Worm (Caenorhabditis elegans) whole organism, dauer: ENCODE results near the gene abi-1.

Experiments
- unc-62 ChIP-seq: sonication (generic microtip); optimal IDR thresholded peaks from 2 replicates; lab custom pipeline; 2017; ENCODE audit warnings: missing biosample characterization, missing genetic modification reagents, missing genetic modification characterization

abi-1 gene

ce11 chrIII:5692690-5693089, at the start of gene abi-1, which contains the start of gene arle-14:
abi-1 (minus strand) TSS chrIII:5692740.
arle-14 (plus strand) TSS chrIII:5692906.
- no peak for TF ChIP-seq unc-62 (GFP tag; lab: Kevin White, UChicago)

DNA sequence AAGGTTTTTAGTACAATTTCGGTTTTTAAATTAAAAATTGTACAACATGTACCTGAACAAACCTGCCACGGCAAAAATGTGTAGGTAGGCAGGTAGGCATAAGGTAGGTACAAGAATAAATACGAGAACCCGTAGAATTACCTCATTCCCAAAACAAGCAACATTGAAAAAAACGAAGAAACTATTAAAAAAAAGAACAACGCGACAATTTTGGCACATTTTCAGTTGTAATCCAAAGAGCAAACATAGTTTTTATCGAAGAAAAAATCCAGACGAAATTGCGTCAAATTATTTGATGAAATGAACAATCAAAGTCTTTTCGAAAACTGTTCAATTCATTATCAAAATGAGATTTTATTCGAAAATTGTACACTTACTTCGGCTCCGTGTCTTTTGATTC, 48.1 kb upstream of the abi-1 start, which contains the start of gene B0244.16:
Gene B0244.16, plus strand, starts transcription at position 301 of the 400 bp plus-strand sequence.
- no peak for TF ChIP-seq unc-62 (GFP tag; lab: Kevin White, UChicago)

DNA sequence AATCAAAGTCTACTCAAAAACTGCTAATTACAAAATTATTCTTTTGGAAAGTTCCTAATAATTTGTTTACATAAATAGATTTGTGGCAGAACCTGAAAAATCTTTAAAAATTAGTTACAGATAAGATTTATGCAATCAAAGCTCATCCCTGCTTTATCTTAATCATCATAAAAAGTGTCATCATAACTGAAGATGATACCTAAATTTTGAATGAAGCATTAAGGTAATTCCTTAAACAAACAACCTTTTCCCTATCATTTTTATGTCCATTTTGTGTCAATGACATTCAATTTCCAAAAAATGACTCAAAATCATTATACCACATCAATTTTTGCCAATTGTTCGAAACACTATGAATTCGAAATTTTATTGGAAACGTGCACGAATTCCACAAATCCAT, 45.2 kb upstream of the abi-1 start, which contains the start of gene B0244.6:
Gene B0244.6, plus strand, starts transcription at position 301 of the 400 bp plus-strand sequence.
- TF ChIP-seq unc-62 (GFP tag; lab: Kevin White, UChicago) = no peak

ce11 chrIII:5734905-5735304, 42.4 kb upstream of the abi-1 start, which contains the start of gene B0244.10:
B0244.10 (plus strand) TSS chrIII:5735158.
- TF ChIP-seq unc-62 (GFP tag; lab: Kevin White, UChicago) = no peak

DNA sequence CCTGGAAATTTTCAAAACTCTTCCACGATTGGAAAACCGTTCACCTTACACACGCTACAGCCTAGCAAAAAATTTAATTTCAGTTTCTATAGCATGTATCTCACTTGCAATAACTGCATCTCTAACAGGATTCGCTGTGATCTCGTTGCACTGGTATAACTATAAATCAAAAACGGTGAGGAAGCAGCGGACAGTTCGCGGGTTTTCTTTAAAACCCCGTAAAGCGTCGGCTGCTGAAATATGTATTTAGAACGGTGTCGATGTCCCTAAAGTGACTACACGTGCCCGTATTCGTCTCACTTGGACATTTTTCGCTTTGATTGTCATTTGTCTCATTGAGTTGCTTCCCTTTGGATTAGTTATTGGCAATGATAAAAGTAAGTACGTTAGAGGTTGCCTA, 41.8 kb upstream of the abi-1 start:
- no peak for TF ChIP-seq unc-62 (GFP tag; lab: Kevin White, UChicago)

- TF ChIP-seq unc-62 (GFP tag; lab: Kevin White, UChicago) = no peak
These were observed 40.4 kb upstream of the abi-1 start, which contains the start of gene B0244.17 for ce11 chrIII:5732925-5733324. B0244.17 (plus strand) TSS chrIII:5733225.

- no peak for TF ChIP-seq unc-62 (GFP tag; lab: Kevin White, UChicago)
These were observed 38.6 kb upstream of the abi-1 start, which contains the start of the genes B0244.9 and B0244.7 for ce11 chrIII:5730980-5731636. B0244.9 (minus strand) TSS chrIII:5731030. B0244.7 (plus strand) TSS chrIII:5731501.

ce11 chrIII:5730041-5730440, 37.5 kb upstream of the abi-1 start:
- no peak for TF ChIP-seq unc-62 (GFP tag; lab: Kevin White, UChicago)

DNA sequence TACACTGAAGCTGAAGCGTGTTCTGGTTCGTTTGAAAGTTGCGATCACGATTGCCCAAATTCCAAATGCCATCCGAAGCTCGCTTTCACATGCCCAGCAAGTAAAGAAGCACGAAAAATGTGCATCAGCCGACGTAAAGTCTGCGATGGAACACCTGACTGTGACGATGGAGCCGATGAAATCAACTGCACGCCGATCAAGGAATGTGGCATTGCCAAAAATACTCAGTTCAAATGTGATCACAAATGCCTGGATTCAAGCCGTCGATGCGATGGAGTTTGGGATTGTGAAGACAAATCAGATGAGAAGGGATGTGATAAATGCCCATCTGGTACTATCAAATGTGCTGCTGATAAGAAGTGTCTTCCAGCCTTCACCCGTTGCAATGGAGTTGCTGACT, 36.8 kb upstream of the abi-1 start:
- TF ChIP-seq unc-62 (GFP tag; lab: Kevin White, UChicago) = no peak

DNA sequence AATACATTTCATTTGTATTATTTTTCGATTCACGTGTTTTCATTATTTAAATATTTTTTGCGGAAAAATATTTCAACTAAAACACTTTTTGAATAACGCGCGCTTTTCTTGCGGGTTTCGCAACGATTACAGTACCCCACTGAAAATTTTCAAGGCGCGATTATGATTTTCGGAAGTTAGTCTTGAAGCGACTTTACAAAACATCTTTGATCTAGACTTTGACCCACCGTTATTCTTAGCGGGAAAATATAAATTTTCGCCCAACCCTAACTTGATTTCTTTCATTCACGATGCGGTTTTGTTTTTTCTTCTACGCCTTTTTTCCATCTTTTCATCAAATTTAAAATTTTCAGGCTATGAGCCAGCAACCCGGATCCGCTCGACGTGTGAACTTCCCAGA, 35.3 kb upstream of the abi-1 start, which contains the start of gene egg-1:
Gene egg-1, plus strand, starts transcription at position 354 of the 400 bp plus-strand sequence.
- no peak for TF ChIP-seq unc-62 (GFP tag; lab: Kevin White, UChicago)

- no peak for TF ChIP-seq unc-62 (GFP tag; lab: Kevin White, UChicago)
These were observed 30.0 kb upstream of the abi-1 start, which contains the start of gene wrm-1 for ce11 chrIII:5722550-5722949. wrm-1 (plus strand) TSS chrIII:5722850.

ce11 chrIII:5721888-5722287, 29.3 kb upstream of the abi-1 start:
- TF ChIP-seq unc-62 (GFP tag; lab: Kevin White, UChicago) = no peak

ce11 chrIII:5721488-5721887, 28.9 kb upstream of the abi-1 start:
- no peak for TF ChIP-seq unc-62 (GFP tag; lab: Kevin White, UChicago)

ce11 chrIII:5720266-5721019, 27.9 kb upstream of the abi-1 start:
- TF ChIP-seq unc-62 (GFP tag; lab: Kevin White, UChicago) = no peak

ce11 chrIII:5719832-5720194, 27.3 kb upstream of the abi-1 start:
- no peak for TF ChIP-seq unc-62 (GFP tag; lab: Kevin White, UChicago)
